Fruit fly (Drosophila melanogaster) whole organism, embryonic: Measurements from ENCODE around the gene CG9760.

Source experiments
- Awh ChIP-seq: fragments of 200-800 bp; sonication (Bioruptor generic); IDR thresholded peaks from 2 replicates; pipeline ENCODE4, ENCODE4 v1.3.6; 2022; ENCODE audit warnings: missing biosample characterization, missing genetic modification characterization
- B-H1 ChIP-seq: fragments of 200-800 bp; sonication (Bioruptor generic); IDR thresholded peaks from 3 replicates; pipeline ENCODE4 v1.3.6; 2022; ENCODE audit warnings: missing biosample characterization, missing genetic modification characterization
- CG10209 ChIP-seq: fragments of 200-800 bp; sonication (Bioruptor generic); optimal IDR thresholded peaks from 3 replicates; lab custom pipeline; 2017; ENCODE audit warnings: missing biosample characterization, mild to moderate bottlenecking, missing genetic modification characterization, missing genetic modification reagents
- CG10321 ChIP-seq: fragments of 200-800 bp; sonication (Bioruptor generic); IDR thresholded peaks from 2 replicates; pipeline ENCODE4 v1.3.6; 2022; ENCODE audit warnings: missing biosample characterization, missing genetic modification characterization
- CG11456 ChIP-seq: fragments of 200-800 bp; sonication (Bioruptor generic); IDR thresholded peaks from 3 replicates; pipeline ENCODE4 v1.3.6; 2022; ENCODE audit warnings: missing biosample characterization, missing genetic modification characterization
- CG12104 ChIP-seq: fragments of 200-800 bp; sonication (Bioruptor generic); optimal IDR thresholded peaks from 3 replicates; lab custom pipeline; 2016; ENCODE audit warnings: missing biosample characterization, missing genetic modification characterization
- CG12659 ChIP-seq: fragments of 200-800 bp; sonication (Bioruptor generic); optimal IDR thresholded peaks from 3 replicates; lab custom pipeline; 2017; ENCODE audit warnings: mild to moderate bottlenecking, missing biosample characterization, missing genetic modification reagents, missing genetic modification characterization
- CG12769 ChIP-seq: fragments of 200-800 bp; sonication (Bioruptor generic); optimal IDR thresholded peaks from 2 replicates; lab custom pipeline; 2019; ENCODE audit warnings: missing biosample characterization, mild to moderate bottlenecking, missing genetic modification characterization, moderate library complexity
- CG13624 ChIP-seq: fragments of 200-800 bp; sonication (Bioruptor generic); optimal IDR thresholded peaks from 2 replicates; lab custom pipeline; 2016; ENCODE audit warnings: missing biosample characterization, missing genetic modification characterization
- CG13894 ChIP-seq: fragments of 200-800 bp; sonication (Bioruptor generic); optimal IDR thresholded peaks from 3 replicates; lab custom pipeline; 2018; ENCODE audit warnings: missing biosample characterization, mild to moderate bottlenecking, missing genetic modification characterization, moderate library complexity
- CG14014 ChIP-seq: fragments of 200-800 bp; sonication (Bioruptor generic); IDR thresholded peaks from 2 replicates; pipeline ENCODE4 v1.3.6; 2022; ENCODE audit warnings: missing biosample characterization, missing genetic modification characterization
- CG14050 ChIP-seq: fragments of 200-800 bp; sonication (Bioruptor generic); IDR thresholded peaks from 3 replicates; pipeline ENCODE4 v1.3.6; 2022; ENCODE audit warnings: missing biosample characterization, missing genetic modification characterization
- CG15514 ChIP-seq: fragments of 200-800 bp; sonication (Bioruptor generic); optimal IDR thresholded peaks from 3 replicates; lab custom pipeline; 2017; ENCODE audit warnings: missing biosample characterization, missing genetic modification characterization, mild to moderate bottlenecking, moderate library complexity, missing genetic modification reagents
- CG17328 ChIP-seq: fragments of 200-800 bp; sonication (Bioruptor generic); IDR thresholded peaks from 2 replicates; pipeline ENCODE4 v1.3.6; 2022; ENCODE audit warnings: missing biosample characterization, missing genetic modification characterization
- CG17385 ChIP-seq: fragments of 200-800 bp; sonication (Bioruptor generic); optimal IDR thresholded peaks from 3 replicates; lab custom pipeline; 2018; ENCODE audit warnings: missing biosample characterization, mild to moderate bottlenecking, missing genetic modification characterization
- CG18011 ChIP-seq: fragments of 200-800 bp; sonication (Bioruptor generic); optimal IDR thresholded peaks from 2 replicates; lab custom pipeline; 2017; ENCODE audit warnings: missing biosample characterization, missing genetic modification characterization, mild to moderate bottlenecking, moderate library complexity, missing genotype
- CG18764 ChIP-seq: fragments of 200-800 bp; sonication (Bioruptor generic); optimal IDR thresholded peaks from 3 replicates; lab custom pipeline; 2016; ENCODE audit warnings: missing biosample characterization, missing genetic modification characterization
- CG6254 ChIP-seq: fragments of 200-800 bp; sonication (Bioruptor generic); optimal IDR thresholded peaks from 3 replicates; lab custom pipeline; 2017; ENCODE audit warnings: mild to moderate bottlenecking, missing biosample characterization, missing genetic modification reagents, missing genetic modification characterization
- CG6654 ChIP-seq: fragments of 200-800 bp; sonication (Bioruptor generic); optimal IDR thresholded peaks from 2 replicates; lab custom pipeline; 2017; ENCODE audit warnings: missing biosample characterization, mild to moderate bottlenecking, missing genetic modification characterization
- CG8765 ChIP-seq: fragments of 200-800 bp; sonication (Bioruptor generic); IDR thresholded peaks from 2 replicates; pipeline ENCODE4 v1.3.6; 2022; ENCODE audit warnings: missing biosample characterization, missing genetic modification characterization
- CG9609 ChIP-seq: fragments of 200-800 bp; sonication (Bioruptor generic); optimal IDR thresholded peaks from 3 replicates; lab custom pipeline; 2016; ENCODE audit warnings: missing biosample characterization, missing genetic modification characterization
- CrebB ChIP-seq: fragments of 200-800 bp; sonication (Bioruptor generic); optimal IDR thresholded peaks from 3 replicates; lab custom pipeline; 2018; ENCODE audit warnings: missing biosample characterization, mild to moderate bottlenecking, missing genetic modification characterization
- Deaf1 ChIP-seq: fragments of 200-800 bp; optimal IDR thresholded peaks from 3 replicates; lab custom pipeline; 2019; ENCODE audit warnings: missing biosample characterization, mild to moderate bottlenecking, missing genetic modification characterization, moderate library complexity
- Ets65A ChIP-seq: fragments of 200-800 bp; sonication (Bioruptor generic); peaks from one replicate; lab custom pipeline; 2016; ENCODE audit warnings: missing biosample characterization, missing genetic modification characterization
- Fer1 ChIP-seq: fragments of 200-800 bp; sonication (Bioruptor generic); optimal IDR thresholded peaks from 2 replicates; lab custom pipeline; 2017; ENCODE audit warnings: missing biosample characterization, mild to moderate bottlenecking, missing genetic modification characterization
- GATAe ChIP-seq: fragments of 200-800 bp; sonication (Bioruptor generic); conservative IDR thresholded peaks from 2 replicates; pipeline ENCODE4 v1.3.6; 2022; ENCODE audit warnings: missing biosample characterization, missing genetic modification characterization
- HmgZ ChIP-seq: fragments of 200-800 bp; sonication (Bioruptor generic); optimal IDR thresholded peaks from 2 replicates; lab custom pipeline; 2018; ENCODE audit warnings: missing biosample characterization, mild to moderate bottlenecking, missing genetic modification characterization
- Hsf ChIP-seq: fragments of 200-800 bp; sonication (Bioruptor generic); optimal IDR thresholded peaks from 3 replicates; lab custom pipeline; 2016; ENCODE audit warnings: missing biosample characterization, missing genetic modification characterization
- Jarid2 ChIP-seq: fragments of 200-800 bp; sonication (Bioruptor generic); optimal IDR thresholded peaks from 3 replicates; lab custom pipeline; 2017; ENCODE audit warnings: mild to moderate bottlenecking, missing biosample characterization, missing genetic modification reagents, missing genetic modification characterization
- Nf-YA ChIP-seq: fragments of 200-800 bp; sonication (Bioruptor generic); IDR thresholded peaks from 2 replicates; pipeline ENCODE4 v1.3.6; 2022; ENCODE audit warnings: missing biosample characterization, missing genetic modification characterization
- Rfx ChIP-seq: fragments of 200-800 bp; sonication (Bioruptor generic); IDR thresholded peaks from 2 replicates; pipeline ENCODE4 v1.3.6; 2022; ENCODE audit warnings: missing biosample characterization, missing genetic modification characterization
- Scr ChIP-seq: fragments of 200-800 bp; sonication (Bioruptor generic); IDR thresholded peaks from 2 replicates; pipeline ENCODE4 v1.3.6; 2022; ENCODE audit warnings: missing biosample characterization, missing genetic modification characterization; ENCODE audit not compliant: partially characterized antibody
- Trl ChIP-seq, 3 experiments: fragments of >200 bp in 2 of 3; fragments of 200-800 bp in 1 of 3; sonication (Bioruptor generic) in 1 of 3; optimal IDR thresholded peaks; 2 replicates in 1 of 3; 3 replicates in 2 of 3; lab custom pipeline; 2016 to 2017; ENCODE audit warnings: missing biosample characterization in 1 of 3, missing genetic modification characterization in 1 of 3
- abd-A ChIP-seq: fragments of 200-800 bp; sonication (Bioruptor generic); optimal IDR thresholded peaks from 3 replicates; lab custom pipeline; 2019; ENCODE audit warnings: missing biosample characterization, mild to moderate bottlenecking, missing genetic modification characterization, moderate library complexity
- ase ChIP-seq: fragments of 200-800 bp; sonication (Bioruptor generic); IDR thresholded peaks from 3 replicates; pipeline ENCODE4 v1.3.6; 2022; ENCODE audit warnings: missing biosample characterization, missing genetic modification characterization
- bbx ChIP-seq: fragments of 200-800 bp; sonication (Bioruptor generic); IDR thresholded peaks from 2 replicates; pipeline ENCODE4 v1.3.6; 2022; ENCODE audit warnings: missing biosample characterization, missing genetic modification characterization; ENCODE audit not compliant: partially characterized antibody
- dati ChIP-seq: fragments of 200-800 bp; sonication (Bioruptor generic); IDR thresholded peaks from 2 replicates; pipeline ENCODE4 v1.3.6; 2022; ENCODE audit warnings: missing biosample characterization, missing genetic modification characterization
- gcm ChIP-seq: fragments of 200-800 bp; sonication (Bioruptor generic); optimal IDR thresholded peaks from 2 replicates; lab custom pipeline; 2019; ENCODE audit warnings: missing biosample characterization, mild to moderate bottlenecking, missing genetic modification characterization, moderate library complexity
- hb ChIP-seq: fragments of 200-800 bp; sonication (Bioruptor generic); IDR thresholded peaks from 3 replicates; pipeline ENCODE4 v1.3.6; 2022; ENCODE audit warnings: missing biosample characterization, missing genetic modification characterization; ENCODE audit not compliant: partially characterized antibody
- lmd ChIP-seq: fragments of 200-800 bp; sonication (Bioruptor generic); IDR thresholded peaks from 2 replicates; pipeline ENCODE4 v1.3.6; 2022; ENCODE audit warnings: missing biosample characterization, missing genetic modification characterization
- pzg ChIP-seq: fragments of 200-800 bp; sonication (Bioruptor generic); optimal IDR thresholded peaks from 3 replicates; lab custom pipeline; 2018; ENCODE audit warnings: missing biosample characterization, mild to moderate bottlenecking, missing genetic modification characterization, moderate library complexity
- sd ChIP-seq: fragments of 200-800 bp; sonication (Bioruptor generic); optimal IDR thresholded peaks from 3 replicates; lab custom pipeline; 2018; ENCODE audit warnings: missing biosample characterization, mild to moderate bottlenecking, missing genetic modification characterization, moderate library complexity
- slp2 ChIP-seq: fragments of 200-800 bp; sonication (Bioruptor generic); optimal IDR thresholded peaks from 2 replicates; lab custom pipeline; 2016; ENCODE audit warnings: missing biosample characterization, missing genetic modification characterization
- sob ChIP-seq: fragments of 200-800 bp; sonication (Bioruptor generic); IDR thresholded peaks from 2 replicates; pipeline ENCODE4 v1.3.6; 2022; ENCODE audit warnings: missing biosample characterization, missing genetic modification characterization
- stc ChIP-seq: fragments of 200-800 bp; sonication (Bioruptor generic); IDR thresholded peaks from 2 replicates; pipeline ENCODE4 v1.3.6; 2022; ENCODE audit warnings: missing biosample characterization, missing genetic modification characterization
- tap ChIP-seq: fragments of 200-800 bp; optimal IDR thresholded peaks from 3 replicates; lab custom pipeline; 2019; ENCODE audit warnings: missing biosample characterization, mild to moderate bottlenecking, missing genetic modification characterization, moderate library complexity
- tgo ChIP-seq: fragments of 200-800 bp; sonication (Bioruptor generic); IDR thresholded peaks from 3 replicates; pipeline ENCODE4 v1.3.6; 2022; ENCODE audit warnings: missing biosample characterization, missing genetic modification characterization
- zen2 ChIP-seq: fragments of 200-800 bp; sonication (Bioruptor generic); IDR thresholded peaks from 3 replicates; pipeline ENCODE4 v1.3.6; 2022; ENCODE audit warnings: missing biosample characterization, missing genetic modification characterization; ENCODE audit not compliant: partially characterized antibody

The CG9760 gene

dm6 chr3L:12203736-12204135, 40.2 kb upstream of the CG9760 start, which contains the start of gene Ak1 (continued):
- TF ChIP-seq bbx (GFP tag; lab: Robert Waterston, UW) (peak; percentile 37; the same call in 1 of the 2 replicates), CrebB (tag; lab: Kevin White, UChicago) (peak; percentile 43), abd-A (tag; lab: Kevin White, UChicago) (peak; percentile 46), CG14014 (GFP tag; lab: Robert Waterston, UW) (0 out of 2 replicates have a peak, but pooled peaks have one; percentile 8), Fer1 (peak; percentile 28), Jarid2 (peak; percentile 78), tgo (GFP tag; lab: Robert Waterston, UW) (no peak), Trl (optimal IDR thresholded peaks at IDR 0.05; lab: Kevin White, UChicago) (peak in 1 of 2 experiments; percentile 23), Trl (GFP tag; optimal IDR thresholded peaks at IDR 0.05; lab: Kevin White, UChicago) (no peak), Deaf1 (tag; lab: Kevin White, UChicago) (peak; percentile 84), ase (GFP tag; lab: Robert Waterston, UW) (no peak), CG15514 (GFP tag; lab: Kevin White, UChicago) (peak; percentile 19), dati (GFP tag; lab: Robert Waterston, UW) (no peak), Rfx (GFP tag; lab: Robert Waterston, UW) (peak; percentile 37; the same call in 1 of the 2 replicates), CG12659 (GFP tag; lab: Kevin White, UChicago) (peak; percentile 9), Awh (GFP tag; lab: Robert Waterston, UW) (0 out of 2 replicates have a peak, but pooled peaks have one; percentile 8), HmgZ (peak; percentile 42)

dm6 chr3L:12202980-12203379, 39.4 kb upstream of the CG9760 start:
- TF ChIP-seq sd (tag; lab: Kevin White, UChicago) (peak; percentile 96), lmd (GFP tag; lab: Robert Waterston, UW) (no peak), Nf-YA (GFP tag; lab: Robert Waterston, UW) (no peak), B-H1 (GFP tag; lab: Robert Waterston, UW) (no peak), CG17328 (GFP tag; lab: Robert Waterston, UW) (no peak), sob (GFP tag; lab: Robert Waterston, UW) (no peak), zen2 (GFP tag; lab: Robert Waterston, UW) (no peak), slp2 (GFP tag; lab: Kevin White, UChicago) (no peak), CG12104 (GFP tag; lab: Kevin White, UChicago) (no peak), CG12769 (tag; lab: Kevin White, UChicago) (peak; percentile 58), Ets65A (GFP tag; lab: Kevin White, UChicago) (no peak)

dm6 chr3L:12197491-12197890, 34.0 kb upstream of the CG9760 start, which contains the start of gene CG11529:
Gene CG11529 (plus strand): TSS chr3L:12197791.
- TF ChIP-seq CG12769 (tag; lab: Kevin White, UChicago) (peak; percentile 2), CG13624 (GFP tag; lab: Kevin White, UChicago) (no peak), CG9609 (GFP tag; lab: Kevin White, UChicago) (no peak), CG17385 (no peak), CG13894 (tag; lab: Kevin White, UChicago) (peak; percentile 7), CG6254 (GFP tag; lab: Kevin White, UChicago) (no peak), CG8765 (GFP tag; lab: Robert Waterston, UW) (no peak), CG6654 (GFP tag; lab: Kevin White, UChicago) (no peak), Hsf (GFP tag; lab: Kevin White, UChicago) (no peak), GATAe (GFP tag; lab: Robert Waterston, UW) (no peak), CG11456 (GFP tag; lab: Robert Waterston, UW) (no peak), CG10321 (no peak), CG18011 (GFP tag; lab: Kevin White, UChicago) (no peak), pzg (GFP tag; lab: Kevin White, UChicago) (no peak), gcm (GFP tag; lab: Kevin White, UChicago) (no peak), Ets65A (GFP tag; lab: Kevin White, UChicago) (peak; percentile 34), CG18764 (no peak), hb (GFP tag; lab: Robert Waterston, UW) (no peak), CG10209 (GFP tag; lab: Kevin White, UChicago) (no peak), Scr (no peak), CG14050 (GFP tag; lab: Robert Waterston, UW) (no peak), stc (GFP tag; lab: Robert Waterston, UW) (no peak), tap (tag; lab: Kevin White, UChicago) (no peak)
